Worm (Caenorhabditis elegans) whole organism, L1 larva: ENCODE measurements around the gene F49F1.14.

Experiments
- F16B12.6 ChIP-seq: fragments of 150-350 bp; optimal IDR thresholded peaks from 2 replicates; lab custom pipeline; 2014; ENCODE audit warnings: missing biosample characterization, missing genetic modification characterization
- Y116A8C.19 ChIP-seq: sonication (generic microtip); optimal IDR thresholded peaks from 2 replicates; lab custom pipeline; 2016; ENCODE audit warnings: missing compliant biosample characterization, missing genetic modification characterization, borderline replicate concordance
- alr-1 ChIP-seq: fragments of 200-800 bp; sonication (Bioruptor generic); optimal IDR thresholded peaks from 2 replicates; lab custom pipeline; 2018; ENCODE audit warnings: borderline replicate concordance, mild to moderate bottlenecking, missing genetic modification characterization, missing compliant biosample characterization
- blmp-1 ChIP-seq: fragments of 150-350 bp; optimal IDR thresholded peaks from 2 replicates; lab custom pipeline; 2014; ENCODE audit warnings: missing biosample characterization, missing genetic modification characterization
- dpl-1 ChIP-seq, 3 experiments: fragments of 150-350 bp in 2 of 3; sonication (generic microtip) in 1 of 3; optimal IDR thresholded peaks; 2 replicates each; lab custom pipeline; 2014 to 2017; ENCODE audit warnings: missing biosample characterization in 3 of 3, missing genetic modification characterization in 3 of 3, missing genetic modification reagents in 3 of 3
- dsc-1 ChIP-seq: sonication (generic microtip); optimal IDR thresholded peaks from 2 replicates; lab custom pipeline; 2016; ENCODE audit warnings: mild to moderate bottlenecking, missing genetic modification characterization, missing compliant biosample characterization
- efl-1 ChIP-seq, 4 experiments: fragments of 150-350 bp; optimal IDR thresholded peaks in 3 of 4; peaks in 1 of 4; 1 replicate in 1 of 4; 2 replicates in 3 of 4; lab custom pipeline; 2014; ENCODE audit warnings: missing biosample characterization in 2 of 4, missing genetic modification characterization in 2 of 4, missing genetic modification reagents in 2 of 4
- efl-3 ChIP-seq: fragments of 200-800 bp; sonication (Bioruptor generic); optimal IDR thresholded peaks from 2 replicates; lab custom pipeline; 2018; ENCODE audit warnings: mild to moderate bottlenecking, missing genetic modification characterization, missing compliant biosample characterization
- egl-13 ChIP-seq: sonication (generic microtip); optimal IDR thresholded peaks from 2 replicates; lab custom pipeline; 2016; ENCODE audit warnings: missing genotype, missing genetic modification reagents, missing genetic modification characterization, missing compliant biosample characterization
- elt-2 ChIP-seq: sonication (generic microtip); optimal IDR thresholded peaks from 2 replicates; lab custom pipeline; 2016; ENCODE audit warnings: missing genetic modification characterization, mild to moderate bottlenecking, inconsistent platforms, missing compliant biosample characterization, missing genetic modification reagents
- elt-3 ChIP-seq, 6 experiments: fragments of 150-350 bp in 1 of 6; sonication (generic microtip); optimal IDR thresholded peaks; 2 replicates each; lab custom pipeline; 2017 to 2018; ENCODE audit warnings: missing biosample characterization in 6 of 6, missing genetic modification characterization in 6 of 6, inconsistent platforms in 1 of 6
- hlh-4 ChIP-seq: sonication (generic microtip); optimal IDR thresholded peaks from 2 replicates; lab custom pipeline; 2016; ENCODE audit warnings: mild to moderate bottlenecking, missing genetic modification characterization, missing compliant biosample characterization
- isw-1 ChIP-seq: fragments of 200-800 bp; sonication (Bioruptor generic); IDR thresholded peaks from 2 replicates; pipeline ENCODE4 v1.3.6; 2022; ENCODE audit warnings: missing genetic modification characterization, missing compliant biosample characterization
- lin-14 ChIP-seq: fragments of 200-800 bp; sonication (Bioruptor generic); optimal IDR thresholded peaks from 2 replicates; lab custom pipeline; 2018; ENCODE audit warnings: mild to moderate bottlenecking, missing genetic modification characterization, moderate library complexity, missing compliant biosample characterization
- lin-15B ChIP-seq: fragments of 150-350 bp; sonication (generic microtip); optimal IDR thresholded peaks from 3 replicates; lab custom pipeline; 2014; ENCODE audit warnings: missing biosample characterization, missing genetic modification characterization
- lsy-2 ChIP-seq, 2 experiments: fragments of 150-350 bp; optimal IDR thresholded peaks; 2 replicates each; lab custom pipeline; 2014; ENCODE audit warnings: missing biosample characterization in 2 of 2, missing genetic modification characterization in 2 of 2
- mab-9 ChIP-seq: fragments of 200-800 bp; sonication (Bioruptor generic); IDR thresholded peaks from 2 replicates; pipeline ENCODE4 v1.3.6; 2022; ENCODE audit warnings: missing genetic modification reagents, missing genetic modification characterization, missing compliant biosample characterization
- nhr-11 ChIP-seq: fragments of 150-350 bp; optimal IDR thresholded peaks from 2 replicates; lab custom pipeline; 2014; ENCODE audit warnings: missing biosample characterization, missing genetic modification characterization
- nhr-12 ChIP-seq: sonication (generic microtip); optimal IDR thresholded peaks from 2 replicates; lab custom pipeline; 2017; ENCODE audit warnings: missing biosample characterization, missing genetic modification characterization
- nhr-19 ChIP-seq: fragments of 200-800 bp; sonication (Bioruptor generic); conservative IDR thresholded peaks from 2 replicates; pipeline ENCODE4 v1.3.6; 2022; ENCODE audit warnings: missing genetic modification characterization, missing compliant biosample characterization
- nhr-237 ChIP-seq: fragments of 150-350 bp; optimal IDR thresholded peaks from 2 replicates; lab custom pipeline; 2014; ENCODE audit warnings: missing biosample characterization, missing genetic modification characterization
- nhr-47 ChIP-seq: sonication (generic microtip); optimal IDR thresholded peaks from 2 replicates; lab custom pipeline; 2016; ENCODE audit warnings: mild to moderate bottlenecking, missing genetic modification characterization, moderate library complexity, missing compliant biosample characterization
- nhr-71 ChIP-seq: sonication (generic microtip); optimal IDR thresholded peaks from 2 replicates; lab custom pipeline; 2016; ENCODE audit warnings: mild to moderate bottlenecking, missing genetic modification characterization, moderate library complexity, missing compliant biosample characterization
- nhr-76 ChIP-seq: sonication (generic microtip); optimal IDR thresholded peaks from 2 replicates; lab custom pipeline; 2017; ENCODE audit warnings: missing biosample characterization, missing genetic modification characterization
- nhr-77 ChIP-seq: fragments of 150-350 bp; optimal IDR thresholded peaks from 2 replicates; lab custom pipeline; 2014; ENCODE audit warnings: missing biosample characterization, missing genetic modification characterization
- nhr-85 ChIP-seq: sonication (generic microtip); peaks from one replicate; lab custom pipeline; 2016; ENCODE audit warnings: missing genetic modification characterization, inconsistent platforms, missing compliant biosample characterization
- nhr-90 ChIP-seq: sonication (generic microtip); optimal IDR thresholded peaks from 2 replicates; lab custom pipeline; 2016; ENCODE audit warnings: mild to moderate bottlenecking, missing genetic modification characterization, missing compliant biosample characterization; ENCODE audit not compliant: poor library complexity
- pag-3 ChIP-seq: sonication (generic microtip); optimal IDR thresholded peaks from 2 replicates; lab custom pipeline; 2017; ENCODE audit warnings: missing genetic modification characterization, mild to moderate bottlenecking, missing compliant biosample characterization, antibody characterized with exemption, borderline replicate concordance; ENCODE audit not compliant: insufficient read depth
- rnt-1 ChIP-seq: sonication (generic microtip); optimal IDR thresholded peaks from 2 replicates; lab custom pipeline; 2016; ENCODE audit warnings: mild to moderate bottlenecking, missing genetic modification characterization, moderate library complexity, missing compliant biosample characterization
- snu-23 ChIP-seq: sonication (generic microtip); optimal IDR thresholded peaks from 2 replicates; lab custom pipeline; 2016; ENCODE audit warnings: missing genetic modification characterization, missing compliant biosample characterization
- sox-4 ChIP-seq: sonication (generic microtip); optimal IDR thresholded peaks from 2 replicates; lab custom pipeline; 2016; ENCODE audit warnings: missing genetic modification characterization, missing compliant biosample characterization
- sptf-1 ChIP-seq: fragments of 150-350 bp; optimal IDR thresholded peaks from 2 replicates; lab custom pipeline; 2014; ENCODE audit warnings: missing biosample characterization, missing genetic modification characterization
- sup-37 ChIP-seq: fragments of 200-800 bp; sonication (Bioruptor generic); optimal IDR thresholded peaks from 2 replicates; lab custom pipeline; 2018; ENCODE audit warnings: mild to moderate bottlenecking, missing genetic modification characterization, missing compliant biosample characterization
- tbx-2 ChIP-seq: sonication (generic microtip); optimal IDR thresholded peaks from 2 replicates; lab custom pipeline; 2016; ENCODE audit warnings: missing genetic modification characterization, missing compliant biosample characterization
- unc-130 ChIP-seq: fragments of 150-350 bp; optimal IDR thresholded peaks from 2 replicates; lab custom pipeline; 2017; ENCODE audit warnings: missing biosample characterization, missing genetic modification characterization, inconsistent platforms
- unc-30 ChIP-seq: sonication (generic microtip); optimal IDR thresholded peaks from 2 replicates; lab custom pipeline; 2017; ENCODE audit warnings: missing biosample characterization, missing genetic modification characterization
- unc-86 ChIP-seq: sonication (generic microtip); optimal IDR thresholded peaks from 2 replicates; lab custom pipeline; 2016; ENCODE audit warnings: missing genetic modification characterization, missing compliant biosample characterization
- unc-98 ChIP-seq: fragments of 200-800 bp; sonication (Bioruptor generic); IDR thresholded peaks from 2 replicates; pipeline ENCODE4 v1.3.6; 2022; ENCODE audit warnings: missing genetic modification characterization, missing compliant biosample characterization
- vab-15 ChIP-seq: sonication (generic microtip); optimal IDR thresholded peaks from 2 replicates; lab custom pipeline; 2017; ENCODE audit warnings: missing genotype, mild to moderate bottlenecking, missing genetic modification characterization, missing compliant biosample characterization
- zip-4 ChIP-seq: fragments of 200-800 bp; sonication (Bioruptor generic); optimal IDR thresholded peaks from 2 replicates; lab custom pipeline; 2018; ENCODE audit warnings: mild to moderate bottlenecking, missing genetic modification characterization, moderate library complexity, missing compliant biosample characterization
- ztf-11 ChIP-seq, 2 experiments: sonication (generic microtip); optimal IDR thresholded peaks; 2 replicates each; lab custom pipeline; 2016 to 2017; ENCODE audit warnings: missing genetic modification characterization in 2 of 2, missing biosample characterization in 1 of 2, missing compliant biosample characterization in 1 of 2
- ztf-4 ChIP-seq: fragments of 150-350 bp; optimal IDR thresholded peaks from 2 replicates; lab custom pipeline; 2014; ENCODE audit warnings: missing biosample characterization, missing genetic modification characterization

F49F1.14 gene

DNA sequence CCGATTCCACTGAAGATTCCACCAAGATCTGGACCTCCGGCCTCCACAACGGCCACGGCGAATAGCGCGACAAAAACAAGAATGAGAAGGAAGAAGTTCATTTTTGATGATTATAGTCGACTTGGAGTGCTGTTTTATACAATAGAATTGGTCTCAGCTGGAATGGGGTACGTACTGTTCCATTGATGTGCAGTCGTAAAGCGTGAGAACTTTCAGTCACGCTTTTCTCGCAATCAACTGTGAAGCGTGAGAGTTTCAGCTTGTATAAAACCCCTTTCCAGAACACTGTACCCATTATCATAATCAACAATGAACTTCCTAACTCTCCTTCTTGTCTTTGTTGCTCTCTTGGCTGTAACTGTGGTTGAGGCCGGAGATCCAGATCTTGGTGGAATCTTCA is 3.3 kb upstream of the F49F1.14 start, which contains the start of the genes F49F1.4 and F49F1.2:
F49F1.4 (minus strand) TSS at position 101 of the 400 bp plus-strand sequence.
F49F1.2 (plus strand) TSS at position 310 of the 400 bp plus-strand sequence.
- no peak for TF ChIP-seq nhr-76 (tag; lab: Kevin White, UChicago)
- no peak for TF ChIP-seq mab-9 (GFP tag; lab: Robert Waterston, UW)
- no peak for TF ChIP-seq blmp-1 (tag; lab: Kevin White, UChicago)
- TF ChIP-seq sup-37 (GFP tag; lab: Kevin White, UChicago), result no peak

DNA sequence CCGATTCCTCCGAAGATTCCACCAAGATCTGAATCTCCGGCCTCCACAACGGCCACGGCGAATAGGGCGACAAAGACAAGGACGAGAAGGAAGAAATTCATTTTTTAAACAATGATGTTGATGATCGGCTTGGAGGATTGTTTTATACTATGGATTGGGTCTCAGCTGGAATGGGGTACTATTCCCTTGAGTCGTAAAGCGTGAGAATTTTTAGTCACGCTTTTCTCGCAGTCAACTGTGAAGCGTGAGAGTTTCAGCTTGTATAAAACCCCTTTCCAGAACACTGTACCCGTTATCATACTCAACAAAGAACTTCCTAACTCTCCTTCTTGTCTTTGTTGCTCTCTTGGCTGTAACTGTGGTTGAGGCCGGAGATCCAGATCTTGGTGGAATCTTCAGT is 2.2 kb upstream of the F49F1.14 start, which contains the start of gene F49F1.15:
F49F1.15 (minus strand) TSS at position 101 of the 400 bp plus-strand sequence.
- TF ChIP-seq dsc-1 (tag; lab: Kevin White, UChicago) (no peak), ztf-4 (tag; lab: Kevin White, UChicago) (no peak), zip-4 (GFP tag; lab: Kevin White, UChicago) (no peak), F16B12.6 (tag; lab: Kevin White, UChicago) (no peak), ztf-11 (tag; optimal IDR thresholded peaks at IDR 0.05; lab: Kevin White, UChicago) (no peak), unc-86 (tag; lab: Kevin White, UChicago) (no peak), sptf-1 (tag; lab: Kevin White, UChicago) (no peak), nhr-90 (tag; lab: Kevin White, UChicago) (no peak), elt-3 (tag; optimal IDR thresholded peaks at IDR 0.05; lab: Kevin White, UChicago) (no peak), nhr-11 (no peak), unc-30 (tag; lab: Kevin White, UChicago) (no peak), mab-9 (GFP tag; lab: Robert Waterston, UW) (no peak), rnt-1 (tag; lab: Kevin White, UChicago) (no peak), alr-1 (tag; lab: Kevin White, UChicago) (no peak), unc-98 (no peak), efl-3 (GFP tag; lab: Kevin White, UChicago) (no peak), nhr-12 (tag; lab: Kevin White, UChicago) (no peak), lin-15B (tag; lab: Kevin White, UChicago) (no peak), snu-23 (GFP tag; lab: Kevin White, UChicago) (no peak)

ce11 chrIV:4108767-4109166 is 3.5 kb downstream of the F49F1.14 start, which contains the start of gene C35B1.7:
Gene C35B1.7, plus strand, starts transcription at chrIV:4109067.
- TF ChIP-seq unc-30 (tag; lab: Kevin White, UChicago) (no peak), nhr-12 (tag; lab: Kevin White, UChicago) (no peak), elt-2 (tag; lab: Kevin White, UChicago) (no peak), nhr-11 (no peak), hlh-4 (tag; lab: Kevin White, UChicago) (no peak), lsy-2 (tag; optimal IDR thresholded peaks at IDR 0.05; lab: Kevin White, UChicago) (no peak), egl-13 (no peak), unc-98 (no peak)

DNA sequence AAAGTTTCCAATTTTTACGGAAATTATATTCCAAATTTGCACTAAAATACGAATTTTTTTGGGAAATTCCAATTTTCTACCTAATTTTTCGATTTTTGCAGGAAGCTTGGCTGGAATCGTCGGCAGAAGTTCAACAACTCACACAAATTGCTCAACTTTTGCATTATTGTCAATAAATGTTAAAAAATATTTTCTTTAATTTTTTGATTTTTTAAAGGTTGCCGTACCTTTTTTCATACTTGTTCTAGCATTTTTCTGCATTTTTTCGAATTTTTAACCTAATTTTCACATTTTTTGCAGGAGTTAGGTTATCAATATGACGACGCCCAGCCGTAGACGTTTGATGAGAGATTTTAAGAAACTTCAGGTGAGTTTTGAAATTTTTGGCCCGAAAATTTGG is 9.6 kb downstream of the F49F1.14 start, which contains the start of gene ubc-1:
ubc-1 (plus strand) TSS at position 301 of the 400 bp plus-strand sequence.
- TF ChIP-seq nhr-85 (tag; lab: Kevin White, UChicago) (peak; percentile 17), isw-1 (GFP tag; lab: Robert Waterston, UW) (no peak), dpl-1 (GFP tag; optimal IDR thresholded peaks at IDR 0.05; lab: Kevin White, UChicago) (no peak)

DNA sequence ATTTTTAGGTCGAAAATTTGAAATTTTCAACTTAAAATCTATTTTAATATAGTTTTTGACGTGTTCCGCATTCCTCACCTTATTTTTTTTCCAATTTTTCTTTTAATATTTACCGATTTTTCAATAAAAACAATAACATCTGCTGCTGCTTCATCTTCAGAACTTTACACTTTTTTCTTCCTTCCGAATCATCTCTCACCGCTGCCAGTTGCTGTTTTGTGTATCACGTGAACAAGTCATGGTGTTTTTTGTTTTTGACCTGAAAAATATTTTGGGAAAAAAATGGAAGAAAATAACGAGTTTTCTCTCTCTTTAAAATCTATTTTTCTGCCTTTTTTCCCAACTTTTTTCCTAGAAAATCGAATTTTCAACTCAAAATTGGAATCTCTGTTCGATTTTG is 12.5 kb downstream of the F49F1.14 start:
- TF ChIP-seq lin-14 (GFP tag; lab: Kevin White, UChicago) (peak; percentile 54), isw-1 (GFP tag; lab: Robert Waterston, UW) (no peak), nhr-237 (tag; lab: Kevin White, UChicago) (no peak), unc-130 (tag; lab: Kevin White, UChicago) (peak; percentile 48), pag-3 (tag; lab: Kevin White, UChicago) (peak; percentile 40), nhr-19 (GFP tag; lab: Robert Waterston, UW) (peak; percentile 34; the same call in 1 of the 2 replicates), Y116A8C.19 (no peak), snu-23 (GFP tag; lab: Kevin White, UChicago) (peak; percentile 7), nhr-47 (tag; lab: Kevin White, UChicago) (no peak), nhr-71 (tag; lab: Kevin White, UChicago) (peak; percentile 48), hlh-4 (tag; lab: Kevin White, UChicago) (no peak), efl-3 (GFP tag; lab: Kevin White, UChicago) (no peak), efl-1 (optimal IDR thresholded peaks at IDR 0.05; lab: Kevin White, UChicago) (no peak), efl-1 (GFP tag; optimal IDR thresholded peaks at IDR 0.05 in 1 of 2; lab: Kevin White, UChicago) (no peak), dpl-1 (GFP tag; optimal IDR thresholded peaks at IDR 0.05; lab: Kevin White, UChicago) (peak in 1 of 3 experiments; percentile 13), sox-4 (tag; lab: Kevin White, UChicago) (no peak), vab-15 (tag; lab: Kevin White, UChicago) (no peak), lsy-2 (tag; optimal IDR thresholded peaks at IDR 0.05; lab: Kevin White, UChicago) (peak; percentile 10 to 21), zip-4 (GFP tag; lab: Kevin White, UChicago) (no peak), tbx-2 (tag; lab: Kevin White, UChicago) (no peak), F16B12.6 (tag; lab: Kevin White, UChicago) (no peak), nhr-77 (tag; lab: Kevin White, UChicago) (no peak)
